Fruit fly (Drosophila melanogaster) whole organism, embryonic: Measurements from ENCODE around the gene CG5079.
A peak's percentile ranks its signal among the peaks of the same experiment; 100 is the strongest.

Experiments
- Ada2b ChIP-seq: fragments of 200-800 bp; sonication (Bioruptor generic); IDR thresholded peaks from 2 replicates; pipeline ENCODE4 v1.3.6; 2022; ENCODE audit warnings: missing biosample characterization, missing genetic modification characterization
- CG10565 ChIP-seq: fragments of 200-800 bp; sonication (Bioruptor generic); optimal IDR thresholded peaks from 3 replicates; lab custom pipeline; 2016; ENCODE audit warnings: missing biosample characterization, mild to moderate bottlenecking, missing genetic modification characterization
- Camta ChIP-seq: fragments of 200-800 bp; sonication (Bioruptor generic); optimal IDR thresholded peaks from 2 replicates; lab custom pipeline; 2016; ENCODE audit warnings: missing biosample characterization, missing genetic modification characterization
- H2.0 ChIP-seq: fragments of 200-800 bp; sonication (Bioruptor generic); IDR thresholded peaks from 2 replicates; pipeline ENCODE4 v1.3.6; 2022; ENCODE audit warnings: missing biosample characterization, missing genetic modification characterization
- Stat92E ChIP-seq, 3 experiments: fragments of >200 bp in 2 of 3; fragments of 200-800 bp in 1 of 3; sonication (Bioruptor generic) in 1 of 3; optimal IDR thresholded peaks; 2 replicates each; lab custom pipeline; 2017 to 2019; ENCODE audit warnings: missing biosample characterization in 3 of 3, missing genetic modification characterization in 3 of 3, mild to moderate bottlenecking in 1 of 3, moderate library complexity in 1 of 3
- az2 ChIP-seq: fragments of 200-800 bp; sonication (Bioruptor generic); optimal IDR thresholded peaks from 3 replicates; lab custom pipeline; 2016; ENCODE audit warnings: missing biosample characterization, missing genetic modification characterization
- jigr1 ChIP-seq: fragments of 200-800 bp; sonication (Bioruptor generic); IDR thresholded peaks from 3 replicates; pipeline ENCODE4 v1.3.6; 2022; ENCODE audit warnings: missing biosample characterization, missing genetic modification characterization
- lbe ChIP-seq: fragments of 200-800 bp; sonication (Bioruptor generic); optimal IDR thresholded peaks from 2 replicates; lab custom pipeline; 2016; ENCODE audit warnings: missing biosample characterization, mild to moderate bottlenecking, missing genetic modification characterization
- lilli ChIP-seq: fragments of 200-800 bp; sonication (Bioruptor generic); optimal IDR thresholded peaks from 3 replicates; lab custom pipeline; 2016; ENCODE audit warnings: missing biosample characterization, missing genetic modification characterization
- phol ChIP-seq: fragments of 200-800 bp; sonication (Bioruptor generic); optimal IDR thresholded peaks from 3 replicates; lab custom pipeline; 2018; ENCODE audit warnings: missing biosample characterization, mild to moderate bottlenecking, missing genetic modification characterization, moderate library complexity
- pros ChIP-seq: fragments of 200-800 bp; sonication (Bioruptor generic); optimal IDR thresholded peaks from 3 replicates; lab custom pipeline; 2019; ENCODE audit warnings: missing biosample characterization, mild to moderate bottlenecking, missing genetic modification characterization, moderate library complexity
- scrt ChIP-seq: fragments of 200-800 bp; sonication (Bioruptor generic); optimal IDR thresholded peaks from 2 replicates; lab custom pipeline; 2018; ENCODE audit warnings: missing biosample characterization, mild to moderate bottlenecking, missing genetic modification characterization, moderate library complexity

dm6 chr3R:25591500-25591899 lies 22.0 kb upstream of the CG5079 start:
- no peak for TF ChIP-seq lbe
- no peak for TF ChIP-seq jigr1 (GFP tag; lab: Robert Waterston, UW)
- TF ChIP-seq Ada2b, result no peak
- TF ChIP-seq pros, result no peak
- TF ChIP-seq scrt (GFP tag; lab: Kevin White, UChicago), result no peak
- TF ChIP-seq az2 (GFP tag; lab: Kevin White, UChicago), result no peak
- no peak for TF ChIP-seq CG10565 (GFP tag; lab: Kevin White, UChicago)
- TF ChIP-seq lilli, result no peak
- TF ChIP-seq Camta (GFP tag; lab: Kevin White, UChicago), result no peak
- TF ChIP-seq Stat92E (GFP tag; optimal IDR thresholded peaks at IDR 0.05; lab: Kevin White, UChicago), result no peak
- no peak for TF ChIP-seq H2.0 (GFP tag; lab: Robert Waterston, UW)
- peak; percentile 71 for TF ChIP-seq phol (tag; lab: Kevin White, UChicago)
